Worm (Caenorhabditis elegans): ENCODE measurements around the gene F08D12.15.

F08D12.15 gene

DNA sequence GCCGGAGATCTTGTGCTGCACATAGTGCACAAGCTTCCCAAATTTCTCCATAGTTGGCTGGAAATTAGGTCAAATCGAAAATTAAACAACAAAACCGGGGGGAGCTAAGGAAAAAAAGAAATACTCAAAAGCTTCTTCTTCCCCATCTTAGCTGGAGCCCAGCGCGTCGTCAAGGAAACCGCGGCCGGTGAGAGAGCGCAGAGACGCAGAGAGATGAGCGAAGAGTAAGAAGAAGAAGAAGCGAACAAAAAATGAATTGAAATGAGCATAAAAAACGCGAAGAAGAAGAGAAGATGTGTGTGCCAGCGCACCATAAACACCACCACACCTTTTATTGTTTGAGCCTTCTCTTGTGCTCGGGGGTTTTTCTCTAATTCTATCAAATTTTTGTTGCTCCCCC is 31.2 kb upstream of the F08D12.15 start, which contains the start of gene wdr-31:
TSS of gene wdr-31 (minus strand) at position 101 of the 400 bp plus-strand sequence.
- TF ChIP-seq F55B11.4 (tag; optimal IDR thresholded peaks at IDR 0.05; ENCODE audit: borderline replicate concordance, insufficient read depth): no peak

DNA sequence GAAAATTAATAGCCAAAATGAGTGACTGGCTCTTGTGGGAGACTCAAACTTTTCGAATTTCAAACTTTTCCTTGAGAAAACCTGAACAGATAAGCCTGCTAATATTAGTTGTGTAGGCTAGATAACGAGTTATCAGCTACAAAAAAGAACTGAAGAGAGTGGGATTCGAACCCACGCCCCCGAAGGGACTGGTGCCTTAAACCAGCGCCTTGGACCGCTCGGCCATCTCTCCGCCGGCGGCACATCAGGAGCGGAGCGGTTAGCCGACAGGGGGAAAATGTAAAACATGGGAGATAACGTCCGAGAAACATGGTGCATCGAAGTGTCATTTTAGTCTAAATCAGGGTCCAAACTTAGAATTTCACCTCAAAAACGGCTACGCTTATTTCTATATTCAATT is 30.8 kb upstream of the F08D12.15 start:
- TF ChIP-seq madf-10 (tag; optimal IDR thresholded peaks at IDR 0.05): no peak
- TF ChIP-seq tbp1 (GFP tag; optimal IDR thresholded peaks at IDR 0.05): peak; percentile 86
- no peak for TF ChIP-seq ceh-58 (GFP tag; IDR thresholded peaks at IDR 0.05)
- no peak for TF ChIP-seq ztf-26 (tag; optimal IDR thresholded peaks at IDR 0.05)
- no peak for TF ChIP-seq C06A6.2 (GFP tag; conservative IDR thresholded peaks at IDR 0.05)
- peak; percentile 13 for TF ChIP-seq lin-54 (GFP tag; optimal IDR thresholded peaks at IDR 0.05)
- TF ChIP-seq F10E7.11 (tag; optimal IDR thresholded peaks at IDR 0.05): no peak
- no peak for TF ChIP-seq hrde-1 (tag; optimal IDR thresholded peaks at IDR 0.05; ENCODE audit: borderline replicate concordance)
- no peak; the same call in 1 of the 2 replicates for TF ChIP-seq dox-1 (GFP tag; IDR thresholded peaks at IDR 0.05)
- 0 out of 2 replicates have a peak, but pooled peaks have one; percentile 42 for TF ChIP-seq ceh-40 (GFP tag; IDR thresholded peaks at IDR 0.05)
- TF ChIP-seq hmg-20 (GFP tag; IDR thresholded peaks at IDR 0.05): peak; percentile 46; the same call in 1 of the 2 replicates
- TF ChIP-seq die-1 (tag; optimal IDR thresholded peaks at IDR 0.05): peak; percentile 48
- TF ChIP-seq ztf-6 (GFP tag; IDR thresholded peaks at IDR 0.05): no peak
- peak; percentile 59 for TF ChIP-seq him-1 (tag; optimal IDR thresholded peaks at IDR 0.05)
- no peak for TF ChIP-seq gei-17 (GFP tag; optimal IDR thresholded peaks at IDR 0.05)
- no peak for TF ChIP-seq B0035.1 (tag; optimal IDR thresholded peaks at IDR 0.05)
- TF ChIP-seq lin-35 (GFP tag; optimal IDR thresholded peaks at IDR 0.05): no peak
- no peak for TF ChIP-seq dpff-1 (tag; optimal IDR thresholded peaks at IDR 0.05)
- TF ChIP-seq rpc-1 (optimal IDR thresholded peaks at IDR 0.05): peak; percentile 50
- peak; percentile 75 for TF ChIP-seq rpc-1 (tag; optimal IDR thresholded peaks at IDR 0.05)
- TF ChIP-seq sdz-38 (tag; optimal IDR thresholded peaks at IDR 0.05): no peak
- no peak for TF ChIP-seq egl-18 (GFP tag; IDR thresholded peaks at IDR 0.05)
- peak; percentile 68 for TF ChIP-seq D2030.7 (GFP tag; IDR thresholded peaks at IDR 0.05)
- TF ChIP-seq snpc-4 (GFP tag; optimal IDR thresholded peaks at IDR 0.05): no peak
- peak in 2 of 4 experiments; percentile 2 to 20 for TF ChIP-seq snpc-4 (tag; optimal IDR thresholded peaks at IDR 0.05)
- no peak for TF ChIP-seq efl-1 (GFP tag; optimal IDR thresholded peaks at IDR 0.05)
- no peak for TF ChIP-seq madf-3 (GFP tag; IDR thresholded peaks at IDR 0.05)
- no peak for TF ChIP-seq nhr-179 (tag; optimal IDR thresholded peaks at IDR 0.05)
- no peak for TF ChIP-seq Y79H2A.3 (GFP tag; conservative IDR thresholded peaks at IDR 0.05)
- peak; percentile 76 for TF ChIP-seq lin-26 (GFP tag; IDR thresholded peaks at IDR 0.05)
- TF ChIP-seq ceh-91 (GFP tag; IDR thresholded peaks at IDR 0.05): no peak
- no peak for TF ChIP-seq F57C9.4 (tag; optimal IDR thresholded peaks at IDR 0.05)
- TF ChIP-seq bed-1 (GFP tag; IDR thresholded peaks at IDR 0.05): no peak
- TF ChIP-seq nhr-120 (GFP tag; IDR thresholded peaks at IDR 0.05): no peak
- no peak for TF ChIP-seq ets-4 (GFP tag; optimal IDR thresholded peaks at IDR 0.05)
- no peak for TF ChIP-seq madf-8 (GFP tag; conservative IDR thresholded peaks at IDR 0.05)
- no peak for TF ChIP-seq pha-4 (tag; optimal IDR thresholded peaks at IDR 0.05)
- TF ChIP-seq ekl-4 (GFP tag; IDR thresholded peaks at IDR 0.05): no peak
- no peak for TF ChIP-seq lin-40 (tag; optimal IDR thresholded peaks at IDR 0.05)
- no peak for TF ChIP-seq Y67H2A.10 (GFP tag; conservative IDR thresholded peaks at IDR 0.05)
- no peak for TF ChIP-seq lir-1 (GFP tag; conservative IDR thresholded peaks at IDR 0.05)
- TF ChIP-seq akir-1 (GFP tag; optimal IDR thresholded peaks at IDR 0.05): no peak
- TF ChIP-seq nfyb-1 (GFP tag; IDR thresholded peaks at IDR 0.05): peak; percentile 68; the same call in 1 of the 2 replicates
- TF ChIP-seq F49E8.2 (tag; optimal IDR thresholded peaks at IDR 0.05; ENCODE audit: insufficient read depth): no peak
- no peak for TF ChIP-seq sptf-2 (GFP tag; optimal IDR thresholded peaks at IDR 0.05)
- no peak for TF ChIP-seq snpc-1.1 (tag; optimal IDR thresholded peaks at IDR 0.05; ENCODE audit: insufficient read depth)
- peak; percentile 39; the same call in 1 of the 2 replicates for TF ChIP-seq Y56A3A.18 (GFP tag; IDR thresholded peaks at IDR 0.05)

Data from whole organism, young adult.